Worm (Caenorhabditis elegans): ENCODE results near the gene pbs-6.

Gene pbs-6

DNA sequence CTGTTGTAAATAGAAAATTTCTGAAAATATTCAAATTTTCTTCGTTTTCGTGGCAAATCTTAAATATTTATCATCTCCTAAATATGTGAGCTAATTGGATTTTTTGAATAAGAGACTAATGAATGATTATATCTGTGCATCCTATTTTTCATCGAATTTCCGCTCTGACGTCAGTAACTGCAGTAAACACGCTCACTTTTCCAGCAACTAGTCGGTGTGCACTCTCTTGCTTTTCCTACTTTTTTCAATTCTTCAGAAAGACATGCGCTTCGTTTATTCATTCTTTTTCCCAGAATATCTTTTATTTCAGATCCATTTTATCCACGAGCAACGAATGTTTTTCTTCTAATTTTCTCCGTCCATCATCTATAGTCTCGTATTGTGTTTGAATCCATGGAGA is 14.4 kb downstream of the pbs-6 start:
- peak; percentile 2 for TF ChIP-seq nhr-129 (tag; optimal IDR thresholded peaks at IDR 0.05)
- TF ChIP-seq lsy-2 (tag; optimal IDR thresholded peaks at IDR 0.05) = peak in 1 of 2 experiments; percentile 57
- no peak for TF ChIP-seq nhr-23 (tag; optimal IDR thresholded peaks at IDR 0.05)
- peak; percentile 42 for TF ChIP-seq crh-2 (tag; optimal IDR thresholded peaks at IDR 0.05)
- TF ChIP-seq nhr-6 (tag; optimal IDR thresholded peaks at IDR 0.05) = peak; percentile 41
- TF ChIP-seq C34F6.9 (tag; optimal IDR thresholded peaks at IDR 0.05) = peak; percentile 48
- no peak for TF ChIP-seq aly-2 (tag; optimal IDR thresholded peaks at IDR 0.05)
- TF ChIP-seq sma-9 (GFP tag; optimal IDR thresholded peaks at IDR 0.05) = peak; percentile 8
- TF ChIP-seq sma-9 (tag; optimal IDR thresholded peaks at IDR 0.05) = no peak

DNA sequence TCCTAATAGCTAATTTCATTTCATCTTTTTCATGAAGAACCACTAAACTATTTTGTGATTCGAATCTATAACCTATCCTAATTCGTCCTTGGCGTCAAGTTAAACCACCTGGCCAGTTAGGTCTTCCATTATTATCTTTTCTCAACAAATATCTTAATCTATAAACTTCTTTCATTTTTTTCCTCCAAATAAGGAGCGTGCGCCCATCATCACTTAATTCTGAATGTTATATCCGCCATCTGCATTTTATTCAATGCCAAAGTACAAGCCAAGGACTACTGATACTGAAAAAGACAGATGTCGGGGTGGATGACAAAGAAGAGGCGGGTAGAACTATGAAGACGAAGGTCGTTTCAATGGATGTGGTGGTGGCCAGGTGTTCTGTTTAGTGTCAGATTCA is 15.0 kb downstream of the pbs-6 start:
- TF ChIP-seq F13H6.1 (tag; optimal IDR thresholded peaks at IDR 0.05) (no peak), dmd-4 (tag; optimal IDR thresholded peaks at IDR 0.05) (no peak), nhr-77 (tag; optimal IDR thresholded peaks at IDR 0.05) (no peak), nhr-25 (tag; optimal IDR thresholded peaks at IDR 0.05) (peak; percentile 44)

DNA sequence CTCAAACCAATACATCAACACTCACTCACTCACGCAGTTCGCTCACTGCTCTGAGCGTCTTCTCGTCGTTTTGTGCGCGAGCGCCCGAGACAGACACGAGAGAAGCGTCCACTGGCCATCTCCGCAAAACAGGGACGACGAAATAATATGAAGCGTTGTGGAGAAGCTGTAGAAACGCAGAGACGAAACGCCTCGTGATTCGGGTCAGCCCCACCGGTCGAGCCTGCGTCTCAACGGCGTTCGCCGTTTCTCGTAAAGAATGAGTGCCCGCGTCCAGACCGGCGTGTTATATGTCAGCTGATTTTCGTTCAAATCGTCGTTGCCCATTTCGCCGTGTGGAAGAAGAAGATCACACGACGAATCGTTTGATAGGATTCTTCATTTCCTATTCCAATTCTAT is 16.4 kb downstream of the pbs-6 start, which contains the start of gene fbxl-1:
Gene fbxl-1, plus strand, starts transcription at position 320 of the 400 bp plus-strand sequence.
- TF ChIP-seq lin-11 (tag; optimal IDR thresholded peaks at IDR 0.05) (peak; percentile 92), elt-3 (tag; optimal IDR thresholded peaks at IDR 0.05) (no peak), crh-2 (tag; optimal IDR thresholded peaks at IDR 0.05) (peak; percentile 75), nhr-12 (tag; optimal IDR thresholded peaks at IDR 0.05) (no peak), nhr-77 (tag; optimal IDR thresholded peaks at IDR 0.05) (no peak), zag-1 (tag; optimal IDR thresholded peaks at IDR 0.05) (peak; percentile 66), gmeb-1 (tag; optimal IDR thresholded peaks at IDR 0.05) (peak; percentile 44), unc-39 (tag; optimal IDR thresholded peaks at IDR 0.05) (no peak), lin-39 (tag; optimal IDR thresholded peaks at IDR 0.05) (no peak), mbf-1 (tag; optimal IDR thresholded peaks at IDR 0.05) (no peak), ztf-4 (tag; optimal IDR thresholded peaks at IDR 0.05) (peak; percentile 38), fos-1 (tag; optimal IDR thresholded peaks at IDR 0.05) (peak; percentile 70), C34F6.9 (tag; optimal IDR thresholded peaks at IDR 0.05) (peak; percentile 96), snpc-4 (tag; optimal IDR thresholded peaks at IDR 0.05) (peak; percentile 64), dmd-4 (tag; optimal IDR thresholded peaks at IDR 0.05) (no peak), nhr-6 (tag; optimal IDR thresholded peaks at IDR 0.05) (peak; percentile 18), mdl-1 (tag; optimal IDR thresholded peaks at IDR 0.05) (peak; percentile 78 to 92), aly-2 (tag; optimal IDR thresholded peaks at IDR 0.05) (no peak), egl-27 (tag; optimal IDR thresholded peaks at IDR 0.05) (peak; percentile 30), nhr-21 (tag; optimal IDR thresholded peaks at IDR 0.05) (peak; percentile 66), blmp-1 (tag; optimal IDR thresholded peaks at IDR 0.05; ENCODE audit: insufficient read depth) (no peak), sma-9 (GFP tag; optimal IDR thresholded peaks at IDR 0.05) (peak; percentile 86), sma-9 (tag; optimal IDR thresholded peaks at IDR 0.05) (no peak), peb-1 (tag; optimal IDR thresholded peaks at IDR 0.05) (no peak), sma-3 (GFP tag; optimal IDR thresholded peaks at IDR 0.05) (peak; percentile 53), Y55F3AM.14 (GFP tag; optimal IDR thresholded peaks at IDR 0.05) (peak; percentile 71), F13H6.1 (tag; optimal IDR thresholded peaks at IDR 0.05) (peak; percentile 87), nhr-129 (tag; optimal IDR thresholded peaks at IDR 0.05) (peak; percentile 91), skn-1 (tag; optimal IDR thresholded peaks at IDR 0.05) (no peak), ceh-82 (tag; optimal IDR thresholded peaks at IDR 0.05) (no peak), nhr-25 (tag; optimal IDR thresholded peaks at IDR 0.05) (peak; percentile 54), ama-1 (optimal IDR thresholded peaks at IDR 0.05) (no peak), elt-1 (tag; optimal IDR thresholded peaks at IDR 0.05) (no peak), ZK546.5 (tag; optimal IDR thresholded peaks at IDR 0.05) (no peak), alr-1 (tag; optimal IDR thresholded peaks at IDR 0.05) (no peak), nhr-237 (tag; optimal IDR thresholded peaks at IDR 0.05) (no peak), R02D3.7 (tag; optimal IDR thresholded peaks at IDR 0.05) (no peak), sem-4 (tag; optimal IDR thresholded peaks at IDR 0.05) (peak; percentile 88), nhr-10 (tag; optimal IDR thresholded peaks at IDR 0.05) (no peak), mab-5 (tag; optimal IDR thresholded peaks at IDR 0.05) (peak; percentile 57), lin-13 (GFP tag; optimal IDR thresholded peaks at IDR 0.05) (peak; percentile 51), nhr-23 (tag; optimal IDR thresholded peaks at IDR 0.05) (no peak), ceh-16 (tag; optimal IDR thresholded peaks at IDR 0.05) (no peak), unc-55 (GFP tag; optimal IDR thresholded peaks at IDR 0.05) (peak; percentile 76), lsy-2 (tag; optimal IDR thresholded peaks at IDR 0.05) (peak in 1 of 2 experiments; percentile 88)

Measured in whole organism, L2 larva.